Fruit fly (Drosophila melanogaster) whole organism, embryonic: ENCODE measurements around the gene Pfdn2.

Source experiments
- Abd-B ChIP-seq: fragments of 200-800 bp; sonication (Bioruptor generic); optimal IDR thresholded peaks from 2 replicates; lab custom pipeline; 2018; ENCODE audit warnings: missing biosample characterization, mild to moderate bottlenecking, missing genetic modification characterization, moderate library complexity
- Adf1 ChIP-seq: fragments of 200-800 bp; sonication (Bioruptor generic); IDR thresholded peaks from 2 replicates; pipeline ENCODE4 v1.3.6; 2022; ENCODE audit warnings: missing biosample characterization, missing genetic modification characterization
- Aef1 ChIP-seq: fragments of 200-800 bp; sonication (Bioruptor generic); IDR thresholded peaks from 3 replicates; pipeline ENCODE4 v1.3.6; 2022; ENCODE audit warnings: missing biosample characterization, missing genetic modification characterization
- Asciz ChIP-seq: fragments of 200-800 bp; sonication (Bioruptor generic); optimal IDR thresholded peaks from 2 replicates; lab custom pipeline; 2017; ENCODE audit warnings: missing biosample characterization, mild to moderate bottlenecking, missing genetic modification characterization, missing genetic modification reagents
- Atf3 ChIP-seq: fragments of 200-800 bp; sonication (Bioruptor generic); optimal IDR thresholded peaks from 3 replicates; lab custom pipeline; 2016; ENCODE audit warnings: missing biosample characterization, missing genetic modification characterization
- Atf6 ChIP-seq: fragments of 200-800 bp; sonication (Bioruptor generic); IDR thresholded peaks from 2 replicates; pipeline ENCODE4 v1.3.6; 2022; ENCODE audit warnings: missing biosample characterization, missing genetic modification characterization
- Awh ChIP-seq: fragments of 200-800 bp; sonication (Bioruptor generic); IDR thresholded peaks from 2 replicates; pipeline ENCODE4, ENCODE4 v1.3.6; 2022; ENCODE audit warnings: missing biosample characterization, missing genetic modification characterization
- CG11247 ChIP-seq: fragments of 200-800 bp; sonication (Bioruptor generic); IDR thresholded peaks from 2 replicates; pipeline ENCODE4 v1.3.6; 2022; ENCODE audit warnings: missing biosample characterization, missing genetic modification characterization
- CG11398 ChIP-seq: fragments of 200-800 bp; sonication (Bioruptor generic); optimal IDR thresholded peaks from 2 replicates; lab custom pipeline; 2016; ENCODE audit warnings: missing biosample characterization, missing genetic modification characterization
- CG12659 ChIP-seq: fragments of 200-800 bp; sonication (Bioruptor generic); optimal IDR thresholded peaks from 3 replicates; lab custom pipeline; 2017; ENCODE audit warnings: mild to moderate bottlenecking, missing biosample characterization, missing genetic modification reagents, missing genetic modification characterization
- CG14014 ChIP-seq: fragments of 200-800 bp; sonication (Bioruptor generic); IDR thresholded peaks from 2 replicates; pipeline ENCODE4 v1.3.6; 2022; ENCODE audit warnings: missing biosample characterization, missing genetic modification characterization
- CG15073 ChIP-seq: fragments of 200-800 bp; sonication (Bioruptor generic); optimal IDR thresholded peaks from 2 replicates; lab custom pipeline; 2016; ENCODE audit warnings: missing biosample characterization, missing genetic modification characterization
- CG16863 ChIP-seq: fragments of 200-800 bp; sonication (Bioruptor generic); optimal IDR thresholded peaks from 3 replicates; lab custom pipeline; 2016; ENCODE audit warnings: missing biosample characterization, missing genetic modification characterization
- CG17361 ChIP-seq: fragments of 200-800 bp; sonication (Bioruptor generic); IDR thresholded peaks from 3 replicates; pipeline ENCODE4 v1.3.6; 2022; ENCODE audit warnings: missing biosample characterization, missing genetic modification characterization
- CG2202 ChIP-seq: fragments of 200-800 bp; sonication (Bioruptor generic); optimal IDR thresholded peaks from 2 replicates; lab custom pipeline; 2018; ENCODE audit warnings: missing biosample characterization, mild to moderate bottlenecking, missing genetic modification characterization
- CG30403 ChIP-seq: fragments of 200-800 bp; sonication (Bioruptor generic); optimal IDR thresholded peaks from 3 replicates; lab custom pipeline; 2016; ENCODE audit warnings: missing biosample characterization, missing genetic modification characterization
- CG3407 ChIP-seq: fragments of 200-800 bp; sonication (Bioruptor generic); optimal IDR thresholded peaks from 2 replicates; lab custom pipeline; 2018; ENCODE audit warnings: missing biosample characterization, mild to moderate bottlenecking, missing genetic modification characterization
- CG42726 ChIP-seq: fragments of 200-800 bp; sonication (Bioruptor generic); IDR thresholded peaks from 2 replicates; pipeline ENCODE4 v1.3.6; 2022; ENCODE audit warnings: missing biosample characterization, missing genetic modification characterization; ENCODE audit not compliant: partially characterized antibody
- CG4617 ChIP-seq: fragments of 200-800 bp; sonication (Bioruptor generic); optimal IDR thresholded peaks from 3 replicates; lab custom pipeline; 2016; ENCODE audit warnings: missing biosample characterization, missing genetic modification characterization, borderline replicate concordance
- CG7372 ChIP-seq: fragments of 200-800 bp; sonication (Bioruptor generic); IDR thresholded peaks from 2 replicates; pipeline ENCODE4 v1.3.6; 2022; ENCODE audit warnings: missing biosample characterization, missing genetic modification characterization
- CG8478 ChIP-seq: fragments of >200 bp; optimal IDR thresholded peaks from 2 replicates; lab custom pipeline; 2018
- CoRest ChIP-seq: fragments of 200-800 bp; sonication (Bioruptor generic); optimal IDR thresholded peaks from 3 replicates; lab custom pipeline; 2018; ENCODE audit warnings: missing biosample characterization, mild to moderate bottlenecking, missing genetic modification characterization, moderate library complexity
- D19B ChIP-seq: fragments of 200-800 bp; sonication (Bioruptor generic); optimal IDR thresholded peaks from 2 replicates; lab custom pipeline; 2017; ENCODE audit warnings: missing biosample characterization, mild to moderate bottlenecking, missing genetic modification characterization
- Ets65A ChIP-seq: fragments of 200-800 bp; sonication (Bioruptor generic); peaks from one replicate; lab custom pipeline; 2016; ENCODE audit warnings: missing biosample characterization, missing genetic modification characterization
- HLH54F ChIP-seq: fragments of 200-800 bp; sonication (Bioruptor generic); optimal IDR thresholded peaks from 3 replicates; lab custom pipeline; 2016; ENCODE audit warnings: missing biosample characterization, missing genetic modification characterization
- Hey ChIP-seq: fragments of 200-800 bp; sonication (Bioruptor generic); optimal IDR thresholded peaks from 3 replicates; lab custom pipeline; 2018; ENCODE audit warnings: missing biosample characterization, mild to moderate bottlenecking, missing genetic modification characterization
- Hr51 ChIP-seq, 2 experiments: fragments of 200-800 bp; sonication (Bioruptor generic); optimal IDR thresholded peaks; 2 replicates in 1 of 2; 3 replicates in 1 of 2; lab custom pipeline; 2016 to 2018; ENCODE audit warnings: missing biosample characterization in 2 of 2, missing genetic modification characterization in 2 of 2, mild to moderate bottlenecking in 1 of 2, moderate library complexity in 1 of 2
- Hr78 ChIP-seq, 2 experiments: fragments of 200-800 bp in 1 of 2; fragments of >200 bp in 1 of 2; sonication (Bioruptor generic) in 1 of 2; optimal IDR thresholded peaks; 2 replicates each; lab custom pipeline; 2017 to 2019; ENCODE audit warnings: missing biosample characterization in 2 of 2, missing genetic modification characterization in 2 of 2, mild to moderate bottlenecking in 1 of 2, moderate library complexity in 1 of 2
- Myb ChIP-seq: fragments of 200-800 bp; sonication (Bioruptor generic); optimal IDR thresholded peaks from 2 replicates; lab custom pipeline; 2016; ENCODE audit warnings: missing biosample characterization, missing genetic modification characterization
- Oaz ChIP-seq: fragments of 200-800 bp; sonication (Bioruptor generic); IDR thresholded peaks from 2 replicates; pipeline ENCODE4 v1.3.6; 2022; ENCODE audit warnings: missing biosample characterization, missing genetic modification characterization
- Scr ChIP-seq: fragments of 200-800 bp; sonication (Bioruptor generic); IDR thresholded peaks from 2 replicates; pipeline ENCODE4 v1.3.6; 2022; ENCODE audit warnings: missing biosample characterization, missing genetic modification characterization; ENCODE audit not compliant: partially characterized antibody
- ab ChIP-seq: fragments of 200-800 bp; sonication (Bioruptor generic); optimal IDR thresholded peaks from 2 replicates; lab custom pipeline; 2016; ENCODE audit warnings: missing biosample characterization, missing genetic modification characterization
- ase ChIP-seq: fragments of 200-800 bp; sonication (Bioruptor generic); IDR thresholded peaks from 3 replicates; pipeline ENCODE4 v1.3.6; 2022; ENCODE audit warnings: missing biosample characterization, missing genetic modification characterization
- bab2 ChIP-seq: fragments of 200-800 bp; sonication (Bioruptor generic); optimal IDR thresholded peaks from 2 replicates; lab custom pipeline; 2016; ENCODE audit warnings: missing biosample characterization, missing genetic modification characterization
- bcd ChIP-seq: fragments of 200-800 bp; sonication (Bioruptor generic); optimal IDR thresholded peaks from 2 replicates; lab custom pipeline; 2017; ENCODE audit warnings: missing biosample characterization, mild to moderate bottlenecking, missing genetic modification characterization
- da ChIP-seq: fragments of 200-800 bp; sonication (Bioruptor generic); optimal IDR thresholded peaks from 2 replicates; lab custom pipeline; 2016; ENCODE audit warnings: missing biosample characterization, missing genetic modification characterization
- fd64A ChIP-seq: fragments of 200-800 bp; sonication (Bioruptor generic); optimal IDR thresholded peaks from 3 replicates; lab custom pipeline; 2018; ENCODE audit warnings: missing biosample characterization, mild to moderate bottlenecking, missing genetic modification characterization
- gce ChIP-seq: fragments of 200-800 bp; sonication (Bioruptor generic); IDR thresholded peaks from 3 replicates; pipeline ENCODE4 v1.3.6; 2022; ENCODE audit warnings: missing biosample characterization, missing genetic modification characterization
- gcm ChIP-seq: fragments of 200-800 bp; sonication (Bioruptor generic); optimal IDR thresholded peaks from 2 replicates; lab custom pipeline; 2019; ENCODE audit warnings: missing biosample characterization, mild to moderate bottlenecking, missing genetic modification characterization, moderate library complexity
- grn ChIP-seq: fragments of 200-800 bp; sonication (Bioruptor generic); optimal IDR thresholded peaks from 3 replicates; lab custom pipeline; 2017; ENCODE audit warnings: missing biosample characterization, missing genetic modification characterization
- hth ChIP-seq: fragments of >200 bp; optimal IDR thresholded peaks from 2 replicates; lab custom pipeline; 2017; ENCODE audit warnings: inconsistent platforms
- kah ChIP-seq: fragments of 200-800 bp; sonication (Bioruptor generic); optimal IDR thresholded peaks from 2 replicates; lab custom pipeline; 2018; ENCODE audit warnings: missing biosample characterization, mild to moderate bottlenecking, missing genetic modification characterization
- nau ChIP-seq: fragments of 200-800 bp; sonication (Bioruptor generic); optimal IDR thresholded peaks from 3 replicates; lab custom pipeline; 2017; ENCODE audit warnings: missing biosample characterization, mild to moderate bottlenecking, missing genetic modification characterization, missing genetic modification reagents
- odd ChIP-seq: fragments of 200-800 bp; sonication (Bioruptor generic); optimal IDR thresholded peaks from 2 replicates; lab custom pipeline; 2017; ENCODE audit warnings: missing biosample characterization, mild to moderate bottlenecking, missing genetic modification characterization
- pho ChIP-seq: fragments of 200-800 bp; sonication (Bioruptor generic); optimal IDR thresholded peaks from 2 replicates; lab custom pipeline; 2016; ENCODE audit warnings: missing biosample characterization, missing genetic modification characterization
- run ChIP-seq: fragments of 200-800 bp; sonication (Bioruptor generic); optimal IDR thresholded peaks from 3 replicates; lab custom pipeline; 2018; ENCODE audit warnings: missing biosample characterization, mild to moderate bottlenecking, missing genetic modification characterization
- slbo ChIP-seq: fragments of 200-800 bp; sonication (Bioruptor generic); IDR thresholded peaks from 2 replicates; pipeline ENCODE4 v1.3.6; 2022; ENCODE audit warnings: missing biosample characterization, missing genetic modification characterization
- sob ChIP-seq: fragments of 200-800 bp; sonication (Bioruptor generic); IDR thresholded peaks from 2 replicates; pipeline ENCODE4 v1.3.6; 2022; ENCODE audit warnings: missing biosample characterization, missing genetic modification characterization
- tin ChIP-seq: fragments of 200-800 bp; sonication (Bioruptor generic); optimal IDR thresholded peaks from 3 replicates; lab custom pipeline; 2016; ENCODE audit warnings: missing biosample characterization, missing genetic modification characterization
- wdn ChIP-seq: fragments of 200-800 bp; sonication (Bioruptor generic); IDR thresholded peaks from 2 replicates; pipeline ENCODE4 v1.3.6; 2022; ENCODE audit warnings: missing biosample characterization, missing genetic modification characterization

Gene Pfdn2

dm6 chr3L:11089805-11090440 lies 15.7 kb upstream of the Pfdn2 start (continued):
- TF ChIP-seq HLH54F (GFP tag; lab: Kevin White, UChicago) = peak; percentile 57
- TF ChIP-seq hth (lab: Kevin White, UChicago) = no peak
- peak; percentile 88 for TF ChIP-seq bcd (GFP tag; lab: Kevin White, UChicago)
- peak; percentile 59 for TF ChIP-seq gce (GFP tag; lab: Robert Waterston, UW)
- TF ChIP-seq ase (GFP tag; lab: Robert Waterston, UW) = peak; percentile 43
- TF ChIP-seq Adf1 (GFP tag; lab: Robert Waterston, UW) = peak; percentile 51
- peak; percentile 86 for TF ChIP-seq run (tag; lab: Kevin White, UChicago)
- peak; percentile 64 for TF ChIP-seq CG4617 (GFP tag; lab: Kevin White, UChicago)
- TF ChIP-seq CG11247 (GFP tag; lab: Robert Waterston, UW) = peak; percentile 58; the same call in 1 of the 2 replicates
- peak; percentile 45 for TF ChIP-seq fd64A (GFP tag; lab: Kevin White, UChicago)
- peak; percentile 72; the same call in 1 of the 2 replicates for TF ChIP-seq CG7372 (GFP tag; lab: Robert Waterston, UW)
- TF ChIP-seq Aef1 = peak; percentile 59
- peak; percentile 87 for TF ChIP-seq tin (GFP tag; lab: Kevin White, UChicago)
- peak; percentile 81 for TF ChIP-seq CG3407
- TF ChIP-seq grn = peak; percentile 74
- peak; percentile 44; the same call in 1 of the 2 replicates for TF ChIP-seq slbo (GFP tag; lab: Robert Waterston, UW)
- peak; percentile 67 for TF ChIP-seq da
- TF ChIP-seq CG11398 (GFP tag; lab: Kevin White, UChicago) = peak; percentile 83
- TF ChIP-seq CG2202 (tag; lab: Kevin White, UChicago) = peak; percentile 86
- peak; percentile 69 for TF ChIP-seq pho (GFP tag; lab: Kevin White, UChicago)
- TF ChIP-seq CG42726 (GFP tag; lab: Robert Waterston, UW) = no peak
- TF ChIP-seq Atf3 (GFP tag; lab: Kevin White, UChicago) = peak; percentile 73
- peak; percentile 91 for TF ChIP-seq Asciz
- TF ChIP-seq Abd-B (GFP tag; lab: Kevin White, UChicago) = peak; percentile 79
- TF ChIP-seq CG16863 (GFP tag; lab: Kevin White, UChicago) = peak; percentile 87
- peak; percentile 61 for TF ChIP-seq CG15073 (GFP tag; lab: Kevin White, UChicago)
- TF ChIP-seq CG14014 (GFP tag; lab: Robert Waterston, UW) = peak; percentile 77
- TF ChIP-seq Hr51 (GFP tag; optimal IDR thresholded peaks at IDR 0.05; lab: Kevin White, UChicago) = peak; percentile 68 to 97
- TF ChIP-seq ab (GFP tag; lab: Kevin White, UChicago) = peak; percentile 51
- TF ChIP-seq Hey (tag; lab: Kevin White, UChicago) = peak; percentile 20
- peak; percentile 57 for TF ChIP-seq Myb (GFP tag; lab: Kevin White, UChicago)
- TF ChIP-seq bab2 (GFP tag; lab: Kevin White, UChicago) = peak; percentile 82
- no peak for TF ChIP-seq wdn (GFP tag; lab: Robert Waterston, UW)
- peak; percentile 96 for TF ChIP-seq Ets65A (GFP tag; lab: Kevin White, UChicago)
- TF ChIP-seq sob (GFP tag; lab: Robert Waterston, UW) = peak; percentile 69; the same call in 1 of the 2 replicates
- peak; percentile 62 for TF ChIP-seq D19B (GFP tag; lab: Kevin White, UChicago)
- TF ChIP-seq odd = peak; percentile 96
- peak; percentile 83; the same call in 1 of the 2 replicates for TF ChIP-seq Atf6 (GFP tag; lab: Robert Waterston, UW)
- peak; percentile 96 for TF ChIP-seq CG12659 (GFP tag; lab: Kevin White, UChicago)
- no peak for TF ChIP-seq CG8478 (lab: Kevin White, UChicago)
- TF ChIP-seq Awh (GFP tag; lab: Robert Waterston, UW) = peak; percentile 90
- peak; percentile 94 for TF ChIP-seq CG30403 (GFP tag; lab: Kevin White, UChicago)
- TF ChIP-seq CoRest (tag; lab: Kevin White, UChicago) = peak; percentile 95
- TF ChIP-seq CG17361 (GFP tag; lab: Robert Waterston, UW) = peak; percentile 98
- TF ChIP-seq kah (GFP tag; lab: Kevin White, UChicago) = peak; percentile 82
- TF ChIP-seq Oaz (GFP tag; lab: Robert Waterston, UW) = peak; percentile 43; the same call in 1 of the 2 replicates
- peak; percentile 93 for TF ChIP-seq nau (GFP tag; lab: Kevin White, UChicago)
- TF ChIP-seq Hr78 (GFP tag; optimal IDR thresholded peaks at IDR 0.05; lab: Kevin White, UChicago) = peak in 1 of 2 experiments; percentile 87
- peak; percentile 91 for TF ChIP-seq gcm
- TF ChIP-seq Scr (GFP tag; lab: Robert Waterston, UW) = no peak
